Fruit fly (Drosophila melanogaster): Measurements from ENCODE around the gene CG11658.
A peak's percentile ranks its signal among the peaks of the same experiment; 100 is the strongest.

Gene CG11658

dm6 chr3L:11691203-11691797, 17.1 kb downstream of the CG11658 start, which contains the start of the genes Pldn and CG14135 (continued):
- TF ChIP-seq MTF-1 (GFP tag; optimal IDR thresholded peaks at IDR 0.05; ENCODE audit: borderline replicate concordance) (no peak), ewg (GFP tag; optimal IDR thresholded peaks at IDR 0.05) (no peak), CG11247 (GFP tag; IDR thresholded peaks at IDR 0.05) (no peak), al (GFP tag; IDR thresholded peaks at IDR 0.05) (no peak), Doc3 (GFP tag; IDR thresholded peaks at IDR 0.05; ENCODE audit: partially characterized antibody) (peak; percentile 47; the same call in 1 of the 3 replicates), vvl (GFP tag; IDR thresholded peaks at IDR 0.05) (no peak), inv (GFP tag; IDR thresholded peaks at IDR 0.05; ENCODE audit: partially characterized antibody) (no peak), Drgx (GFP tag; IDR thresholded peaks at IDR 0.05) (no peak), lola (GFP tag; optimal IDR thresholded peaks at IDR 0.05) (no peak), wor (GFP tag; IDR thresholded peaks at IDR 0.05) (no peak), CG10321 (GFP tag; IDR thresholded peaks at IDR 0.05) (no peak), Six4 (GFP tag; optimal IDR thresholded peaks at IDR 0.05) (no peak), phol (tag; optimal IDR thresholded peaks at IDR 0.05) (peak; percentile 19), CG6689 (GFP tag; IDR thresholded peaks at IDR 0.05) (no peak), CG3163 (GFP tag; optimal IDR thresholded peaks at IDR 0.05) (no peak), CG17361 (GFP tag; IDR thresholded peaks at IDR 0.05) (no peak), D19B (GFP tag; optimal IDR thresholded peaks at IDR 0.05) (no peak), z (GFP tag; IDR thresholded peaks at IDR 0.05) (no peak), Dll (GFP tag; IDR thresholded peaks at IDR 0.05; ENCODE audit: partially characterized antibody) (peak; percentile 61; the same call in 2 of the 4 replicates), Vsx1 (GFP tag; optimal IDR thresholded peaks at IDR 0.05) (peak; percentile 8), lab (GFP tag; optimal IDR thresholded peaks at IDR 0.05) (no peak), CG2116 (GFP tag; optimal IDR thresholded peaks at IDR 0.05) (peak; percentile 69), fd102C (GFP tag; optimal IDR thresholded peaks at IDR 0.05) (no peak), CG5245 (GFP tag; optimal IDR thresholded peaks at IDR 0.05) (no peak), CG8281 (tag; optimal IDR thresholded peaks at IDR 0.05) (no peak), dan (GFP tag; IDR thresholded peaks at IDR 0.05) (no peak), CG17568 (GFP tag; optimal IDR thresholded peaks at IDR 0.05) (no peak), CG6791 (GFP tag; IDR thresholded peaks at IDR 0.05; ENCODE audit: partially characterized antibody) (peak; percentile 27; the same call in 1 of the 3 replicates), Mad (GFP tag; optimal IDR thresholded peaks at IDR 0.05) (no peak), lbe (GFP tag; optimal IDR thresholded peaks at IDR 0.05) (peak; percentile 25), Asciz (GFP tag; optimal IDR thresholded peaks at IDR 0.05) (no peak), CG14710 (tag; optimal IDR thresholded peaks at IDR 0.05) (peak; percentile 55), Scr (GFP tag; IDR thresholded peaks at IDR 0.05; ENCODE audit: partially characterized antibody) (peak; percentile 49), CG9437 (GFP tag; optimal IDR thresholded peaks at IDR 0.05) (no peak), CHES-1-like (GFP tag; optimal IDR thresholded peaks at IDR 0.05) (peak; percentile 9), CG10267 (tag; optimal IDR thresholded peaks at IDR 0.05) (peak; percentile 44), Med (GFP tag) (peak; percentile 66), slbo (GFP tag; IDR thresholded peaks at IDR 0.05) (no peak), Hr39 (optimal IDR thresholded peaks at IDR 0.05) (no peak), hbn (GFP tag; IDR thresholded peaks at IDR 0.05; ENCODE audit: partially characterized antibody) (0 out of 2 replicates have a peak, but pooled peaks have one; percentile 27), CG8290 (GFP tag; optimal IDR thresholded peaks at IDR 0.05) (no peak), CG8290 (tag; optimal IDR thresholded peaks at IDR 0.05) (peak in 1 of 2 experiments; percentile 3), CG11085 (GFP tag; IDR thresholded peaks at IDR 0.05) (no peak), tll (GFP tag; optimal IDR thresholded peaks at IDR 0.05) (no peak), CG13296 (GFP tag; optimal IDR thresholded peaks at IDR 0.05) (no peak), Blimp-1 (GFP tag; optimal IDR thresholded peaks at IDR 0.05) (peak; percentile 36), zen (tag; optimal IDR thresholded peaks at IDR 0.05) (peak; percentile 37), scrt (GFP tag; optimal IDR thresholded peaks at IDR 0.05) (peak; percentile 68), fd3F (GFP tag; optimal IDR thresholded peaks at IDR 0.05) (no peak)

All from whole organism, embryonic.